Fruit fly (Drosophila melanogaster) Kc167 (cell line): ENCODE data around the gene CG14983.

ENCODE experiments used
- Myc ChIP-seq: fragments of >200 bp; optimal IDR thresholded peaks from 2 replicates; lab custom pipeline; 2017; ENCODE audit warnings: missing external identifiers
- Sin3A ChIP-seq: fragments of >200 bp; optimal IDR thresholded peaks from 2 replicates; lab custom pipeline; 2018; ENCODE audit warnings: missing external identifiers
- h ChIP-seq: fragments of >200 bp; optimal IDR thresholded peaks from 3 replicates; lab custom pipeline; 2018; ENCODE audit warnings: missing external identifiers
- insv ChIP-seq: fragments of >200 bp; optimal IDR thresholded peaks from 3 replicates; lab custom pipeline; 2018; ENCODE audit warnings: missing external identifiers
- psq ChIP-seq: fragments of >200 bp; optimal IDR thresholded peaks from 2 replicates; lab custom pipeline; 2017; ENCODE audit warnings: missing external identifiers
- ttk ChIP-seq: sonication (Bioruptor generic); optimal IDR thresholded peaks from 2 replicates; lab custom pipeline; 2017; ENCODE audit warnings: missing external identifiers

Gene CG14983

DNA sequence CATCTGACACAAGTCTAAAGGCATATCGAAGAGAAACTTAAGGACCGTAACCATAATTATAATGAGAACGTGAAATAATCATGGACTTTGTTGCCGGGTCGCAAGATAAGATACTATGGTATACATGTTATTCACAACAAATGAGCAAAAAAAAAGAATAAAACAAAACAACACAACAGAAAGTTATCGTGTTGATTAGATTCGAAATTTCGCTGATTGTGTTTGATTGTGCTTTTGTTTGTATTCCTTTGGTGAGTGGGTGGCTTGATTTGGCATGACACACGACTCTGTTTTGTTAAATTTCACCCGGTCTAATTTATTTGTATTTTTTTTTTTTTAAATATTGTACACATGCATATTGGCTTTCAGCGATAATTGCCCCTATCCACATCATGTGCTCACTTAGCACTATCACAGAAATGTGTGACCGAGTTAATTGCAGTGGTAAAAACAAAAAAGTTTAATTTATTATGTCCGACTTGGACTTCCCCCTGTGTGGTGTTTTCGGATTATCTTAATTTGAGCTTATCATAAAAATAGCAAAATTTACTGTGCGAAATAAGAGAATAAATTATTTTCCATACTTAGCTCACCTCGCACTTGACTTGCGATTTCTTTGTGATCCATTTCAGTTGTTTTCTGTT, 25.4 kb downstream of the CG14983 start:
- TF ChIP-seq Myc (no peak), Sin3A (lab: Kevin White, UChicago) (no peak), h (no peak), ttk (lab: Kevin White, UChicago) (no peak), insv (lab: Kevin White, UChicago) (no peak), psq (lab: Kevin White, UChicago) (no peak)

DNA sequence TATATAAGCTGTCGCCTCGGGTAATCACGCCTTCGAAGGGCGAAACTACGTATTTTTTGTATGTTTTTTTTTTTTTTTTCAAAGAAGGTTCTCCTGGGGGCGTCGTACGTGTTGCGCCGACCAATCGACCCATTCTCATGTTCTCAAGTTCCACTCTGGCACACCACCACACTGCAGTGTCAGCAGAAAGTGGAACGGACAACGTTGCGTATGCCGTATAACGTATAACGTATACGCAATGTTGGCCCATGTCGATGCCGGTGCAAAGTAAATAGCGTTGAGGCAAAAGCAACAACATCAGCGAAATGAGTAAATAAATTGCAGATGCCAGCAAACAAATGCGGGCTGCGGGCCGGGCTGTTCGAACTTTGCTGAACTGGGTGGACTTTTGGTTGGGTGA, 37.0 kb downstream of the CG14983 start:
- TF ChIP-seq ttk (lab: Kevin White, UChicago), result no peak
- TF ChIP-seq Sin3A (lab: Kevin White, UChicago), result no peak
- TF ChIP-seq insv (lab: Kevin White, UChicago), result no peak
- no peak for TF ChIP-seq h
- TF ChIP-seq psq (lab: Kevin White, UChicago), result no peak
- TF ChIP-seq Myc, result no peak

DNA sequence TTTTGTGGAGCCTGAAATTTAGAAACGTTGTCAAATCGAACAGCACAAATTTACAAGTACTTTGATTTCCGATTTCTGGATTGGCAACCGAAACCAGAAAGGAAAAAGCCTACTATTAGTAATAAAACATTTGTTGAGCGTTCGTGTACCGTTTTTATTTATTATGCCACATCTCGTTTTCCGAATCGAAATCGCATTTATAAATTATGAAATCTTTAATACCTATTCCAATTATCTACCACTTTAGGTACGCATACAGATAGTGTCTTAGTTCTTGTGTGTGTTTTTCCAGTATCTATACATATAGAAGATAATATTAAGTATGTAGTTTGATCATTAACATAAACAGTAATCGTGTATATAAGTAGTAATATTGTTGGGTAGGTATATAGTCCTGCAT, 39.3 kb downstream of the CG14983 start, which contains the start of gene mge:
Gene mge (minus strand): TSS at position 101 of the 400 bp plus-strand sequence.
- TF ChIP-seq ttk (lab: Kevin White, UChicago), result no peak
- TF ChIP-seq Myc, result no peak
- no peak for TF ChIP-seq h
- TF ChIP-seq psq (lab: Kevin White, UChicago), result no peak
- TF ChIP-seq insv (lab: Kevin White, UChicago), result no peak
- no peak for TF ChIP-seq Sin3A (lab: Kevin White, UChicago)

DNA sequence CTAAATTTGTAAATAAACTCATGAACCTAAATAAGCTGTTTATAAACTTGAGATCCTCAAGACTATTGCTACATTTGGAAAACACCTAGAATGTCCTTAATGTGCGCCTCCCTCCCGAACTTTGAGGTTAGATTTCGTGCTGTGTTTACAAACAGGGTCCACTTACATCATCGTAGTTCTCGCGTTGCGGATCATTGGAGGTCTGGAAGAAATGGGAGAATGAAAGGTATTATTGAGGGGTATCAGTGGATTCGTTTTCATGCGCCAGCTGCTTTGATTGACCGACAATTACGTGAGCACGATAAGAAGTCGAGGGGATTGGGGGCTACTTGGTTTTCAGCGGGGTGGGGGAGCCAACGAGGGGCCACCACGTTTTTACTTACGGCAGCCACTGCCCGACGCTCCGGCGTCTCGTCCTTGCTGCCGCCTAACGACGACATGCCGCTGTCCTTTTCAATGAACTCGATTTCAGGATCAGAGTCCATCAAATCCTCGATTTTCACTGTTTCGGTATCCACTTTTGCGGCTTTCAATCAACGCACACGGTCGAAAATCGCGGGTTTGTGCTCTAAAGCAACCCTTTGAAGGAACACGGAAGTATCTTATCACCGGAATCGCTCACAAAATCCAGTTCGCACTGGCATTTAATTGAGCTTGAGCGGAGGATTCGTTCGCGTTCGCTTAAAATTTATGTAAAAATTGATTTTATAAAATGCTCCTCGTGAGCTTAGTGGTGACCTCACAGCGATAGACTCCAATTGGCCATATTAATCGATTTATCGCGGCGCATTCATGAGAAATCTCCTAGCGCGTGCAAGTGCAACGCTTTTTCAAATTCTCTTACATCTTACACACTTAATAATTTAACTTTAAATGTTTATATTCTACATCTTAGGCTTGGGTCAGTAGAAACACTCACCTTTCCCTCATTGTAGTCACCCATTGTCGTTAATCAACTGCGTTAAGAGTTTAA, 40.0 kb downstream of the CG14983 start:
- TF ChIP-seq Sin3A (lab: Kevin White, UChicago) (no peak), Myc (no peak), insv (lab: Kevin White, UChicago) (no peak), psq (lab: Kevin White, UChicago) (no peak), ttk (lab: Kevin White, UChicago) (no peak), h (no peak)

DNA sequence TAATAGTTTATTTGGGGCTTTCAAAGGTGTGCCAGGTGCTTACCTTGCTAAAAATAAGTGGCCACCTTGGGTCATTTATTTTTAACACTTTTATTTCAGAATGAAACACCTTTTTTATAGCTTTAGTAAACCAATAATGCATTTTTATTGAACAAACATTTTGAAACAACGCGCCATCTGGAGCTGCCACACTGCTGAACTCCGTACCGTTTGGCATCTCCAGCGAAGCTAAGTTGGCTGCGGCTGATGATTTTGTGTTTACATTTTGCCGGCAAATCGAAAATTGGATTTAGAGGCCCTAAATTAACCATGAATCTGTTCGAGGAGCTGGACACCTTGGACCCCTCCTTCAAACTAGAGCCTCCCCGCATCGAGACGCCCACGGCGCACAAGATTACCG, 44.0 kb downstream of the CG14983 start, which contains the start of gene ida:
Gene ida (plus strand): TSS at position 234 of the 400 bp plus-strand sequence.
- TF ChIP-seq h (no peak), Myc (no peak)

DNA sequence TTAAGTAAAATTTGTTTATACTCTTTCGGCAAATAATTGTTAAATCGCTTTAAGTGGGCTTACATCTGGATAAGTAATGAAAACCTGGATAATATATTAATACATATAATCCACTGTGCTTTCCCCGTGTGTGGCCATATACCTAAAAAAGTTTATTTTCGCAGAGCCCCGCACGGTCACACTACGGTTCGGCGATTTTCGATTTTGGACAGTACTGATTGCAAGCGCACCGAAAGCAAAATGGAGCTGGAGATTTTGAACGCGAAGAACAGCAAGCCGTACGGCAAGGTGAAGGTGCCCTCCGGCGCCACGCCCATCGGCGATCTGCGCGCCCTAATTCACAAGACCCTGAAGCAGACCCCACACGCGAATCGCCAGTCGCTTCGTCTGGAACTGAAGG, 45.8 kb downstream of the CG14983 start, which contains the start of gene Sc2:
Gene Sc2 (plus strand): TSS at position 192 of the 400 bp plus-strand sequence.
- TF ChIP-seq ttk (lab: Kevin White, UChicago) (no peak), Sin3A (lab: Kevin White, UChicago) (no peak), h (no peak), psq (lab: Kevin White, UChicago) (no peak), insv (lab: Kevin White, UChicago) (no peak), Myc (no peak)

DNA sequence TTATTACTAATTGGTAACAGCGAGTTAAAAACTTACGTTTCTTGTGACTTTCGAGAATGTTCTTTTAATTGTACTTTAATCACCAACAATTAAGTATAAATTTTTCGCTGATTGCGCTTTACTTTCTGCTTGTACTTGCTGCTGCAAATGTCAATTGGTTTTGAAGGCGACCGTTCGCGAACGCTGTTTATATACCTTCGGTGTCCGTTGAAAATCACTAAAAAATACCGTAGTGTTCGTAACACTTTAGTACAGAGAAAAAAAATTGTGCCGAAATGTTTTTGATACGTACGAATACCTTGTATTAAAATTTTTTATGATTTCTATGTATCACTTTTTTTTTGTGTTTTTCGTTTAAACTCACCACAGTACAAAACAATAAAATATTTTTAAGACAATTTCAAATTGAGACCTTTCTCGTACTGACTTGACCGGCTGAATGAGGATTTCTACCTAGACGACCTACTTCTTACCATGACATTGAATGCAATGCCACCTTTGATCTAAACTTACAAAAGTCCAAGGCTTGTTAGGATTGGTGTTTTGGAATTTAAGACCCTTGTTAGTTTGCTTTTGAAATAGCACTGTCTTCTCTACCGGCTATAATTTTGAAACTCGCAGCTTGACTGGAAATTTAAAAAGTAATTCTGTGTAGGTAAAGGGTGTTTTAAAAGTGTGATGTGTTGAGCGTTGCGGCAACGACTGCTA, 46.5 kb downstream of the CG14983 start, which contains the start of gene Ubi-p63E:
Gene Ubi-p63E (minus strand): TSS at position 694 of the 708 bp plus-strand sequence.
- TF ChIP-seq ttk (lab: Kevin White, UChicago) (no peak), h (no peak), Sin3A (lab: Kevin White, UChicago) (no peak), psq (lab: Kevin White, UChicago) (no peak), Myc (no peak), insv (lab: Kevin White, UChicago) (no peak)

DNA sequence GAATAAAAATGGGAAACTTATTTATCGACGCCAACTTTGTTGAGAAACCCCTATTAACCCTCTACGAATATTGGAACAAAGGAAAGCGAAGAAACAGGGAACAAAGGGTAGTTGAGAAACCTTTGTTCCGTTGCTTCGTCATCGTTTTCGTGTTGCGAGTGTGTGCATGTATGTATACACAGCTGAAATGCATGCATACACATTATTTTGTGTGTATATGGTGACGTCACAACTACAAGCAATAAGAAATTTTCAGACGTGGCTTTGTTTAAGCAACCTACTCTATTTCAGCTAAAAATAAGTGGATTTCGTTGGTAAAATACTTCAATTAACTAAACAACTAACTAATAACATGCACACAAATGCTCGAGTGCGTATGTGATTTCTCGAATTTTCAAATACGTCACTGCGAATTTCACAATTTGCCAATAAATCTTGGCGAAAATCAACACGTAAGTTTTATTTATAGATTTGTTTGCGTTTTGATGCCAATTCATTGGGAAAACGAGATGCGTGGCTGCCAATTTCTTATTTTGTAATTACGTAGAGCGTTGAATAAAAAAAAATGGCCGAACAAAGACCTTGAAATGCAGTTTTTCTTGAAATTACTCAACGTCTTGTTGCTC, 47.1 kb downstream of the CG14983 start:
- no peak for TF ChIP-seq Sin3A (lab: Kevin White, UChicago)
- TF ChIP-seq Myc, result no peak
- TF ChIP-seq ttk (lab: Kevin White, UChicago), result no peak
- TF ChIP-seq h, result no peak
- no peak for TF ChIP-seq psq (lab: Kevin White, UChicago)
- TF ChIP-seq insv (lab: Kevin White, UChicago), result no peak

DNA sequence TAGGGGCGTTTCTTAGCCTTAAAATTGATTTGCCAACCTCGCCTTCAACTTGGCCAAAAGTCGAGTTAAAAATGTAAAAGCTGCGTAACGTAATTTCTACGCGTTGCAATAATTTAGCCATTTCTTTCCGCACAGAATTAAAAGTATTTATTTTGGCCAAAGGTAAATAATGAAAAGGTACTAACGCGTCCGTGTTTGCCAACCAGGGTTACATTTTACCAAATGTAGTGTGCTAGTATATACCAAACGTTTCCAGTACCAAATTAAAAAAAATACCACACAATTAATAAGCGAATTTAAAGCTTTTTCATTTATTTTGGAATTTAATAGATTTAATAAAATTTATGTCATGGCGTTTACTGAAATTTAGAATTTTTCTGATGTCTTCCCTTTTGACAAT, 50.1 kb downstream of the CG14983 start, which contains the start of gene Ccz1:
Gene Ccz1 (minus strand): TSS at position 179 of the 400 bp plus-strand sequence.
- TF ChIP-seq Myc (no peak), h (no peak), psq (lab: Kevin White, UChicago) (no peak), ttk (lab: Kevin White, UChicago) (no peak)
